Worm (Caenorhabditis elegans) whole organism, midembryonic: ENCODE measurements around the gene C41H7.2.

Experiments used
- T22C8.4 ChIP-seq: fragments of 200-800 bp; sonication (Bioruptor generic); IDR thresholded peaks from 2 replicates; pipeline ENCODE4 v1.3.6; 2022; ENCODE audit warnings: missing genetic modification characterization, missing compliant biosample characterization
- cog-1 ChIP-seq: sonication (generic microtip); optimal IDR thresholded peaks from 2 replicates; lab custom pipeline; 2016; ENCODE audit warnings: missing genetic modification characterization, missing compliant biosample characterization
- flt-1 ChIP-seq: fragments of 200-800 bp; sonication (Bioruptor generic); IDR thresholded peaks from 2 replicates; pipeline ENCODE4 v1.3.6; 2022; ENCODE audit warnings: missing genetic modification characterization, missing compliant biosample characterization
- klf-2 ChIP-seq: fragments of 200-800 bp; sonication (Bioruptor generic); conservative IDR thresholded peaks from 2 replicates; pipeline ENCODE4 v1.3.6; 2022; ENCODE audit warnings: missing genetic modification reagents, missing genetic modification characterization, missing compliant biosample characterization
- med-1 ChIP-seq: sonication (generic microtip); optimal IDR thresholded peaks from 2 replicates; lab custom pipeline; 2017; ENCODE audit warnings: missing genetic modification characterization, mild to moderate bottlenecking, missing compliant biosample characterization, antibody characterized with exemption, missing genetic modification reagents; ENCODE audit not compliant: insufficient read depth
- ref-1 ChIP-seq: fragments of 200-800 bp; sonication (Bioruptor generic); conservative IDR thresholded peaks from 2 replicates; pipeline ENCODE4 v1.3.6; 2022; ENCODE audit warnings: missing genetic modification reagents, missing genetic modification characterization, missing compliant biosample characterization
- tab-1 ChIP-seq: fragments of 200-800 bp; sonication (Bioruptor generic); IDR thresholded peaks from 2 replicates; pipeline ENCODE4 v1.3.6; 2022; ENCODE audit warnings: missing genetic modification characterization, missing compliant biosample characterization
- ztf-23 ChIP-seq: fragments of 200-800 bp; sonication (Bioruptor generic); IDR thresholded peaks from 2 replicates; pipeline ENCODE4 v1.3.6; 2022; ENCODE audit warnings: missing genetic modification reagents, missing genetic modification characterization, missing compliant biosample characterization
- ztf-29 ChIP-seq: fragments of 200-800 bp; sonication (Bioruptor generic); IDR thresholded peaks from 2 replicates; pipeline ENCODE4 v1.3.6; 2022; ENCODE audit warnings: missing genetic modification reagents, missing genetic modification characterization, missing compliant biosample characterization

Gene C41H7.2

ce11 chrII:3000535-3001264, 13.9 kb upstream of the C41H7.2 start, which contains the start of gene lido-9:
Gene lido-9 (plus strand): TSS chrII:3000768.
- TF ChIP-seq ztf-23 (GFP tag; lab: Robert Waterston, UW): no peak

- TF ChIP-seq T22C8.4 (GFP tag; lab: Robert Waterston, UW): no peak
- TF ChIP-seq ref-1 (GFP tag; lab: Robert Waterston, UW): no peak
- no peak for TF ChIP-seq med-1 (GFP tag; lab: Kevin White, UChicago)
- TF ChIP-seq klf-2 (GFP tag; lab: Robert Waterston, UW): no peak
- no peak for TF ChIP-seq flt-1 (GFP tag; lab: Robert Waterston, UW)
- no peak for TF ChIP-seq tab-1 (GFP tag; lab: Robert Waterston, UW)
- TF ChIP-seq ztf-23 (GFP tag; lab: Robert Waterston, UW): no peak
- TF ChIP-seq ztf-29 (GFP tag; lab: Robert Waterston, UW): no peak
- TF ChIP-seq cog-1 (tag; lab: Kevin White, UChicago): no peak
These were observed 12.4 kb upstream of the C41H7.2 start, which contains the start of gene lido-10 for ce11 chrII:3002211-3002610. Gene lido-10 (plus strand): TSS chrII:3002511.

- TF ChIP-seq tab-1 (GFP tag; lab: Robert Waterston, UW) (no peak), cog-1 (tag; lab: Kevin White, UChicago) (no peak), T22C8.4 (GFP tag; lab: Robert Waterston, UW) (no peak), ztf-23 (GFP tag; lab: Robert Waterston, UW) (no peak), flt-1 (GFP tag; lab: Robert Waterston, UW) (no peak), ztf-29 (GFP tag; lab: Robert Waterston, UW) (no peak), ref-1 (GFP tag; lab: Robert Waterston, UW) (no peak), klf-2 (GFP tag; lab: Robert Waterston, UW) (no peak), med-1 (GFP tag; lab: Kevin White, UChicago) (no peak)
These were observed 10.9 kb upstream of the C41H7.2 start, which contains the start of gene lido-11 for ce11 chrII:3003667-3004066. Gene lido-11 (plus strand): TSS chrII:3003967.

- TF ChIP-seq med-1 (GFP tag; lab: Kevin White, UChicago) (no peak), T22C8.4 (GFP tag; lab: Robert Waterston, UW) (peak; percentile 57; the same call in 1 of the 2 replicates), ref-1 (GFP tag; lab: Robert Waterston, UW) (no peak)
These were observed 9.1 kb upstream of the C41H7.2 start, which contains the start of gene lido-12 for ce11 chrII:3005499-3005898. Gene lido-12 (plus strand): TSS chrII:3005799.

ce11 chrII:3008400-3008799, 6.2 kb upstream of the C41H7.2 start, which contains the start of gene sdz-5:
Gene sdz-5 (plus strand): TSS chrII:3008700.
- no peak for TF ChIP-seq cog-1 (tag; lab: Kevin White, UChicago)
- no peak for TF ChIP-seq tab-1 (GFP tag; lab: Robert Waterston, UW)
- no peak for TF ChIP-seq ztf-23 (GFP tag; lab: Robert Waterston, UW)
- no peak for TF ChIP-seq klf-2 (GFP tag; lab: Robert Waterston, UW)
- TF ChIP-seq T22C8.4 (GFP tag; lab: Robert Waterston, UW): no peak
- no peak for TF ChIP-seq med-1 (GFP tag; lab: Kevin White, UChicago)
- TF ChIP-seq flt-1 (GFP tag; lab: Robert Waterston, UW): no peak
- no peak for TF ChIP-seq ztf-29 (GFP tag; lab: Robert Waterston, UW)
- TF ChIP-seq ref-1 (GFP tag; lab: Robert Waterston, UW): no peak

ce11 chrII:3012133-3012532, 2.5 kb upstream of the C41H7.2 start, which contains the start of gene C41H7.9:
Gene C41H7.9 (minus strand): TSS chrII:3012233.
- TF ChIP-seq ref-1 (GFP tag; lab: Robert Waterston, UW): no peak
- TF ChIP-seq ztf-29 (GFP tag; lab: Robert Waterston, UW): no peak
- TF ChIP-seq tab-1 (GFP tag; lab: Robert Waterston, UW): no peak
- no peak for TF ChIP-seq cog-1 (tag; lab: Kevin White, UChicago)
- TF ChIP-seq med-1 (GFP tag; lab: Kevin White, UChicago): no peak
- TF ChIP-seq flt-1 (GFP tag; lab: Robert Waterston, UW): no peak
- TF ChIP-seq T22C8.4 (GFP tag; lab: Robert Waterston, UW): no peak

ce11 chrII:3019807-3020206, 5.2 kb downstream of the C41H7.2 start, which contains the start of gene clec-3:
Gene clec-3 (minus strand): TSS chrII:3019907.
- TF ChIP-seq cog-1 (tag; lab: Kevin White, UChicago) (no peak), tab-1 (GFP tag; lab: Robert Waterston, UW) (no peak), klf-2 (GFP tag; lab: Robert Waterston, UW) (no peak), T22C8.4 (GFP tag; lab: Robert Waterston, UW) (no peak), flt-1 (GFP tag; lab: Robert Waterston, UW) (no peak), ztf-23 (GFP tag; lab: Robert Waterston, UW) (no peak), med-1 (GFP tag; lab: Kevin White, UChicago) (no peak), ref-1 (GFP tag; lab: Robert Waterston, UW) (no peak), ztf-29 (GFP tag; lab: Robert Waterston, UW) (no peak)

- TF ChIP-seq tab-1 (GFP tag; lab: Robert Waterston, UW) (no peak), ztf-23 (GFP tag; lab: Robert Waterston, UW) (no peak), flt-1 (GFP tag; lab: Robert Waterston, UW) (no peak), T22C8.4 (GFP tag; lab: Robert Waterston, UW) (no peak), ztf-29 (GFP tag; lab: Robert Waterston, UW) (no peak), ref-1 (GFP tag; lab: Robert Waterston, UW) (no peak), med-1 (GFP tag; lab: Kevin White, UChicago) (no peak), klf-2 (GFP tag; lab: Robert Waterston, UW) (no peak), cog-1 (tag; lab: Kevin White, UChicago) (no peak)
These were observed 6.3 kb downstream of the C41H7.2 start for ce11 chrII:3020899-3021298.
